Worm (Caenorhabditis elegans): ENCODE data around the gene fig-1.

DNA sequence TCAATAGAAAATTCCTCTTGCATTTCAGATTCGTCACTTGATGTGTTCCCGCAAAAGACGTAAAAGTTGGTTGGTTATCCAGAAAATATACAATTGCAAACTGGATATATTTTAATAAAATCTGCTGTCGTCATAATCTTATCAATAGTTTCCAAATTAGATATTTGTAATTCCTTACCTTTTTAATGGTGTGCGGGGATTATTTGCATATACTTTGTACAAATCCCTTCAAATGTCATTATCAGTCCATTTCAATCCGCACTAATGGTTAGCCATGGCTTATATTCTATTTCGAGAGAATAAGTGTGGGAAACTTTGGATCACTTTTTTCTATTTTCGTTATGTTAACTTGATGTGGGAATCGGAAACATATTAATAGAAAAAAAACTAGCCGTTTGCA lies 23.1 kb upstream of the fig-1 start:
- TF ChIP-seq pbrm-1 (GFP tag; IDR thresholded peaks at IDR 0.05) (no peak), ama-1 (optimal IDR thresholded peaks at IDR 0.05) (no peak), ama-1 (GFP tag; optimal IDR thresholded peaks at IDR 0.05) (no peak), dpl-1 (GFP tag; optimal IDR thresholded peaks at IDR 0.05) (no peak), unc-62 (GFP tag; optimal IDR thresholded peaks at IDR 0.05) (no peak), attf-6 (GFP tag; IDR thresholded peaks at IDR 0.05) (no peak), pha-4 (tag; optimal IDR thresholded peaks at IDR 0.05) (no peak), somi-1 (GFP tag; optimal IDR thresholded peaks at IDR 0.05) (no peak), ztf-25 (GFP tag; IDR thresholded peaks at IDR 0.05) (no peak), F49E8.2 (tag; optimal IDR thresholded peaks at IDR 0.05; ENCODE audit: insufficient read depth) (no peak), F37B4.10 (GFP tag; IDR thresholded peaks at IDR 0.05) (no peak), egl-44 (GFP tag; IDR thresholded peaks at IDR 0.05) (no peak), unc-130 (GFP tag; optimal IDR thresholded peaks at IDR 0.05) (no peak), sdz-38 (tag; optimal IDR thresholded peaks at IDR 0.05) (no peak)
